Worm (Caenorhabditis elegans) whole organism, early embryonic: ENCODE measurements around the gene F47B10.9.

Experiments
- B0310.2 ChIP-seq: sonication (generic microtip); optimal IDR thresholded peaks from 2 replicates; lab custom pipeline; 2016; ENCODE audit warnings: mild to moderate bottlenecking, missing genetic modification characterization, missing compliant biosample characterization
- F13C5.2 ChIP-seq: sonication (generic microtip); optimal IDR thresholded peaks from 2 replicates; lab custom pipeline; 2017; ENCODE audit warnings: mild to moderate bottlenecking, missing genetic modification characterization, inconsistent platforms, missing compliant biosample characterization
- aly-1 ChIP-seq: sonication (generic microtip); optimal IDR thresholded peaks from 2 replicates; lab custom pipeline; 2016; ENCODE audit warnings: missing genetic modification characterization, missing compliant biosample characterization
- ama-1 ChIP-seq: fragments of 150-350 bp; optimal IDR thresholded peaks from 2 replicates; lab custom pipeline; 2014
- ceh-13 ChIP-seq: fragments of 200-800 bp; sonication (Bioruptor generic); optimal IDR thresholded peaks from 2 replicates; lab custom pipeline; 2018; ENCODE audit warnings: mild to moderate bottlenecking, missing genetic modification characterization, missing compliant biosample characterization
- ceh-36 ChIP-seq: sonication (generic microtip); optimal IDR thresholded peaks from 2 replicates; lab custom pipeline; 2016; ENCODE audit warnings: missing genetic modification characterization, inconsistent platforms, missing compliant biosample characterization
- ets-7 ChIP-seq: sonication (generic microtip); optimal IDR thresholded peaks from 2 replicates; lab custom pipeline; 2016; ENCODE audit warnings: missing genotype, missing genetic modification characterization, missing compliant biosample characterization
- flt-1 ChIP-seq: fragments of 200-800 bp; sonication (Bioruptor generic); IDR thresholded peaks from 2 replicates; pipeline ENCODE4 v1.3.6; 2022; ENCODE audit warnings: missing genetic modification characterization, missing compliant biosample characterization
- hmbx-1 ChIP-seq: sonication (generic microtip); optimal IDR thresholded peaks from 2 replicates; lab custom pipeline; 2016; ENCODE audit warnings: mild to moderate bottlenecking, missing genetic modification characterization, missing compliant biosample characterization
- hmg-4 ChIP-seq: fragments of 200-800 bp; sonication (Bioruptor generic); optimal IDR thresholded peaks from 2 replicates; lab custom pipeline; 2018; ENCODE audit warnings: mild to moderate bottlenecking, missing genetic modification characterization, missing compliant biosample characterization
- hnd-1 ChIP-seq: sonication (generic microtip); optimal IDR thresholded peaks from 2 replicates; lab custom pipeline; 2016; ENCODE audit warnings: missing genetic modification characterization, missing compliant biosample characterization
- pes-1 ChIP-seq: fragments of 200-800 bp; sonication (Bioruptor generic); IDR thresholded peaks from 2 replicates; pipeline ENCODE4 v1.3.6; 2022; ENCODE audit warnings: missing genetic modification reagents, missing genetic modification characterization, missing compliant biosample characterization
- scrt-1 ChIP-seq: fragments of 200-800 bp; sonication (Bioruptor generic); IDR thresholded peaks from 2 replicates; pipeline ENCODE4 v1.3.6; 2022; ENCODE audit warnings: missing genetic modification characterization, missing compliant biosample characterization
- sea-1 ChIP-seq: fragments of 200-800 bp; sonication (Bioruptor generic); conservative IDR thresholded peaks from 2 replicates; pipeline ENCODE4 v1.3.6; 2022; ENCODE audit warnings: missing genetic modification characterization, missing compliant biosample characterization
- tbx-11 ChIP-seq: fragments of 200-800 bp; sonication (Bioruptor generic); IDR thresholded peaks from 2 replicates; pipeline ENCODE4 v1.3.6; 2022; ENCODE audit warnings: missing genetic modification characterization, missing compliant biosample characterization
- tbx-37 ChIP-seq: fragments of 200-800 bp; sonication (Bioruptor generic); conservative IDR thresholded peaks from 2 replicates; pipeline ENCODE4 v1.3.6; 2022; ENCODE audit warnings: missing genetic modification reagents, missing genetic modification characterization, missing compliant biosample characterization
- tra-4 ChIP-seq: sonication (generic microtip); optimal IDR thresholded peaks from 2 replicates; lab custom pipeline; 2017; ENCODE audit warnings: missing genetic modification characterization, missing compliant biosample characterization

Gene F47B10.9

DNA sequence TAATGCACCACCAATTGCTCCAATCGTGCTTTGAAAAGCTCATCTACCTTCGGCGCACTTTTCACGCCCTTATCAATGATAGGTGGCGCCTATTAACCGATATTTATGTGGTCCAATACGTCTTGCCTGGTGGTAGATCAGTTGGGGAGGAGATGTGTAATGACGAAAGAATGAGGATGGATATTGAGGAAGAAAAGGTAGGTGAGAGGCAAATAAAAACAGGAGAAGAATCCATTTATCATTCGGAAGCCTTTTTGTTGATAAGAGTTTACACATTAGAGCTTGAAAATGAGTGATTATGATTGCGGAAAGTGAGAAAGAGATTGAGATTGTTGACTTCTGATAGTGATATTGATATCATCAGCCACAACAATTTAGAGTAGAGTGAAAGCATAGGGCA lies 6.5 kb downstream of the F47B10.9 start:
- TF ChIP-seq sea-1 (no peak), ceh-13 (GFP tag; lab: Kevin White, UChicago) (no peak), ama-1 (lab: Kevin White, UChicago) (no peak)

DNA sequence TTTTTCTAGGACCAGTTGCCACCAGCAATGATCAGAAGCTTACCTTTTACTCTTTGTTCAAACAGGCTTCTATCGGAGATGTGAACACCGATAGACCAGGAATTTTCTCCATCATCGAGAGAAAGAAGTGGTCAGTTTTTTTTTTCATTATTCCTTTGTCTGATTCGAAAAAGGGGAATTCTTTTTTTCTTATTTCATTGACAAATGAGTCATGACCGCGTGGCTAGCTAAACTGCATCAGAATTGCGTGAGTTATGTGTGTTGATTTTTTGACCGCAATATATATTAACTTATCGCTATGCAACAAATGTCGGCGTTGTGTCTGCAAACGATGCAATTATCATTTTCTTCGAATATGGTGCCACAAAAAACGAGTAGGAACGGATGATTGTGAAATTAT lies 10.5 kb downstream of the F47B10.9 start:
- TF ChIP-seq ama-1 (lab: Kevin White, UChicago), result no peak
- TF ChIP-seq aly-1 (tag; lab: Kevin White, UChicago), result no peak
- TF ChIP-seq F13C5.2, result no peak
- TF ChIP-seq ets-7, result no peak
- no peak for TF ChIP-seq hmg-4
- TF ChIP-seq sea-1, result no peak
- TF ChIP-seq ceh-36, result no peak
- no peak for TF ChIP-seq B0310.2 (tag; lab: Kevin White, UChicago)
- no peak for TF ChIP-seq hnd-1 (tag; lab: Kevin White, UChicago)
- no peak for TF ChIP-seq hmbx-1 (tag; lab: Kevin White, UChicago)
- TF ChIP-seq scrt-1, result no peak
- no peak for TF ChIP-seq tra-4 (tag; lab: Kevin White, UChicago)
- no peak for TF ChIP-seq flt-1 (GFP tag; lab: Robert Waterston, UW)

DNA sequence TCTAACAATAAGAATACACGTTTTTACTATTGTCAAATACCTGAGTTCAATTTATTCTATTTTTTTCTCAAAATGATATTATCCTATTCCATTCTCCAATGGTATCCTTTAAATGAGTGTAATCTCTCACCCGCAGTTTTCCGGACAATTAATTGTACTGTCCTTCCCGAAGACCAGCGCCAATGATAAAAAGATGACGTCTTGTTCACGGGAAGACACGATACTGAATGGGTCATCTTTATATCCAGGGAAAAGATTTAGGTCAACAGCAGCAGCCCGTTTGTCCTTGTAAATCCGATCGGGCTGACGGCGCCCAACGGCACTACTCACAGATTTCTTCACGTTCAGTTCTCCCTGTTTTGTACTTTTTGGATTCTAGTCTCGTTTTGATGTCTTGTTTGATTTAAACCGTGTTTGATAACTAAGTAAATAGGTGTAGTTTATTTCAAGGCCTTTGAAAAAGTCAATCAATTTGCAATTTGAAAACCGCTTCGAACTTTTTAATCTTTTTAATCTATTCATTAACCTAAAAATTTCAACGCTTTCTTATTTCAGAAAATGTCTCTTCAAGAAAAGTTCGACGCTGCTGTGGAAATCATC lies 11.1 kb downstream of the F47B10.9 start, which contains the start of gene acbp-3:
acbp-3 (plus strand) TSS at position 550 of the 600 bp plus-strand sequence.
- TF ChIP-seq tra-4 (tag; lab: Kevin White, UChicago) (no peak), pes-1 (GFP tag; lab: Robert Waterston, UW) (no peak), hmg-4 (no peak), F13C5.2 (no peak)

DNA sequence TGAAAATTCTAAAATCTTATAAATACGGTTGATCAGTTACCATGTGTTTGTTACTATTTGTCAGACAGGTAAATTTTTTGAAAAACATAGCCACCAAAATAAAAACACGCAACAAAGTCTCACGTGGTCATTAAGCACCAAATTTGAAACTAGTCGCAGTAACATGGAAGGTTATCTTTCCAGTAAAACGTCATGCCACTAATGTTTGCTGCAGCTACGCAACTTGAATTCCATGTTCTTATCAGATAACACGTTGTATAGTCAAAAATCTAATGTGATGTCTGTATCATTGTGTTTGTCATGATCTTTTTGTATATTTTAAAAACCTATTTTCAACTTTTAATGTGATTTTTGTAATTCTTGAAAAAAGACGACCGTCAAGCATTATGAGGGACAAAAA lies 12.1 kb downstream of the F47B10.9 start:
- no peak for TF ChIP-seq aly-1 (tag; lab: Kevin White, UChicago)
- no peak for TF ChIP-seq pes-1 (GFP tag; lab: Robert Waterston, UW)
- TF ChIP-seq tra-4 (tag; lab: Kevin White, UChicago), result no peak
- TF ChIP-seq ceh-13 (GFP tag; lab: Kevin White, UChicago), result no peak
- no peak for TF ChIP-seq F13C5.2
- TF ChIP-seq tbx-37, result no peak
- TF ChIP-seq hmg-4, result no peak
- no peak for TF ChIP-seq tbx-11
- TF ChIP-seq sea-1, result no peak
- no peak for TF ChIP-seq B0310.2 (tag; lab: Kevin White, UChicago)
- no peak for TF ChIP-seq hmbx-1 (tag; lab: Kevin White, UChicago)
- TF ChIP-seq ets-7, result no peak
- TF ChIP-seq flt-1 (GFP tag; lab: Robert Waterston, UW), result no peak
- TF ChIP-seq hnd-1 (tag; lab: Kevin White, UChicago), result no peak
- TF ChIP-seq ceh-36, result no peak
- TF ChIP-seq scrt-1, result no peak
- no peak for TF ChIP-seq ama-1 (lab: Kevin White, UChicago)

DNA sequence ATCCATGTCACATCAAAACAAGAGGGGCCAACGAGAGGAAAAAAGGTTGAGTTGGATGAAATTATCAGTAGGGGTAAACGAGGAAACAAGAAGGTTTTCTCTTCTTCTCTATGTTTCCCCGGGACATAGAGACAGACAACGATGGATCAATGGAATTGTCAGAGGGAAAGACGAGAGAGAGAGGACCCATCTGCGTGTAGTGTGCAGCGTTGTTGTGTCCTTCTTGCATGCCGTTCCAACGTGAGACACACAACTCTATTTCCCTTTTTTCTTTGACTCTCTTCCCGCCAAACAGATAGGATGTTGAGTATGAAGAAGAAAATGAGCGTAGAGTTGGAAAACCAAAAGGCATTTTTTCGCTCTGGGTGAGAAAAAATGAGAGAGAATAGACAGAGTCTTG lies 12.9 kb downstream of the F47B10.9 start:
- TF ChIP-seq F13C5.2 (peak; percentile 16), hmg-4 (peak; percentile 85), hmbx-1 (tag; lab: Kevin White, UChicago) (no peak)

DNA sequence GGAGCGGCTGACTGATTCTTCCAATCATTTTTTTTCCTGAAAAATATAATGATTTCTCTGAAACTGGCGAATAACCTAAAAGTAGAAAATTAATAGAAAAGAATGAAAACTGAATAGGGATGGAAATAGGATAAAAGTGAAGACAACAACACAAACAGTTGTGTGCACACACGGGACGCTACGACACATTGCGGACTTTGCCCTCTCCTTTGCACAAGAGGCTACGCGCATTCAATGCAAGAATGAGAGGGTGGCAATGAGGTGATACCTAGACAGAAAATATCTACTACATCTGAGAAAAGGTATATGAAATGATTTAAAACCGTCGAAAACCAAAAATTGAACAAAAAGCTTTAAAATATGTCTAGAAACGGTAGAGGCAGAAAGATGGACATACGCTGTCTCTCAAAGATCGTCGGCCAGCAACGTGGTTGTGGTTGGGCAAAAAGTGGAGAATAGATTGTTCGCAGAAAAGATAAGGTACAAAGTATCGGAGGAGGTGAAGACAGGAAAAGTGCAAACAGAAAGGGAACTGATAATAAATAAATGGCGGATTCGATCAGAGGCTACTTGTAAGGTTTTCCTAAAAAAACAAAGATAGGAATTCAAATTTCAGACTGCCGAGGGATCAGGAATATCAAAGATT lies 13.7 kb downstream of the F47B10.9 start, which contains the start of gene suca-1:
suca-1 (minus strand) TSS at position 36 of the 646 bp plus-strand sequence.
- TF ChIP-seq flt-1 (GFP tag; lab: Robert Waterston, UW) (0 out of 2 replicates have a peak, but pooled peaks have one; percentile 46), aly-1 (tag; lab: Kevin White, UChicago) (no peak), ceh-36 (peak; percentile 39), sea-1 (peak; percentile 77), hmbx-1 (tag; lab: Kevin White, UChicago) (no peak), F13C5.2 (peak; percentile 43)

DNA sequence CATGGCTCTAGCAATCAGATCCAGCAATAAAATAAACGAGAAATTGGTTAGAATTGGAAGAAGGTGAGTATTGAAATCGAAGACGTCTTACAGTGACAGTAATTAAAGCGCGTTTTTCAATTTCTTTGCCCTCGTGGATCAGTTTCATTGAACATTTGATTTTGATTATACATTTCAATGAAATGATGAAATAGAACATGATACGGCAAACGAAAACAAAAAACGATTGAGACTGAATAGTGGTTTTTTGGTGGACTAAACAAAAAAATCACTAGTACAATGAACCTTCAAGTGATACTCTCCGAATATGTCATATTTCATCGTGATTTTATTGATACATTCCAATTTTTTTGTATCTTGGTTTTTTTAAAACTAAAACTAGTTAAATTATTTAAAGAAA lies 17.4 kb downstream of the F47B10.9 start, which contains the start of gene haly-1:
haly-1 (minus strand) TSS at position 101 of the 400 bp plus-strand sequence.
- TF ChIP-seq hnd-1 (tag; lab: Kevin White, UChicago), result no peak
- no peak for TF ChIP-seq tbx-37
- TF ChIP-seq hmg-4, result no peak
- TF ChIP-seq tra-4 (tag; lab: Kevin White, UChicago), result no peak
- no peak for TF ChIP-seq sea-1
- no peak for TF ChIP-seq ets-7
- TF ChIP-seq flt-1 (GFP tag; lab: Robert Waterston, UW), result no peak
- TF ChIP-seq pes-1 (GFP tag; lab: Robert Waterston, UW), result no peak
- TF ChIP-seq hmbx-1 (tag; lab: Kevin White, UChicago), result no peak
- no peak for TF ChIP-seq ceh-36
- TF ChIP-seq tbx-11, result no peak
- no peak for TF ChIP-seq ceh-13 (GFP tag; lab: Kevin White, UChicago)
- no peak for TF ChIP-seq scrt-1
- no peak for TF ChIP-seq B0310.2 (tag; lab: Kevin White, UChicago)
- no peak for TF ChIP-seq ama-1 (lab: Kevin White, UChicago)
- no peak for TF ChIP-seq F13C5.2

DNA sequence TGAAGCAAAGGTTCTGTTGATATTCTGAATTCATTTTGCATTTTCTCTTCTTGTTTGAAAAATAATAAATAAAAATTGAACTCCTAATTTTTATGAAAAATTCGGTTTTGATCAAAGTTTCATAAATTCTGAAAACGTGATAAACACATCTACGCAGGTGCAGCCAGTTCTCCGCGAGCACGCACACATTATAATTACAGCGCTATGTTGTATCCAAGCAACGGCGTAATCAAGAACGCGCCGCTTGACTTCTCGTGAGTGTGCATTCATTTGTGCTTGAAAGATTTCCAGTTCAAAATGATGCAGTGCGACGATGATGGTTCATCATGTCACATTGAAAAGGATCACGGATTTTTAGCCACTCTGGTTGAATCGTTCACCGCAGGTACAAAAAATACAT lies 22.0 kb downstream of the F47B10.9 start, which contains the start of gene F47B10.3:
F47B10.3 (plus strand) TSS at position 301 of the 400 bp plus-strand sequence.
- no peak for TF ChIP-seq scrt-1
- no peak for TF ChIP-seq tra-4 (tag; lab: Kevin White, UChicago)
- TF ChIP-seq hmg-4, result no peak
- TF ChIP-seq aly-1 (tag; lab: Kevin White, UChicago), result no peak
- no peak for TF ChIP-seq flt-1 (GFP tag; lab: Robert Waterston, UW)
- TF ChIP-seq ceh-36, result no peak
- no peak for TF ChIP-seq ceh-13 (GFP tag; lab: Kevin White, UChicago)
- TF ChIP-seq tbx-37, result no peak
- TF ChIP-seq B0310.2 (tag; lab: Kevin White, UChicago), result no peak
- no peak for TF ChIP-seq tbx-11
- TF ChIP-seq hmbx-1 (tag; lab: Kevin White, UChicago), result no peak
- TF ChIP-seq sea-1, result no peak
- no peak for TF ChIP-seq hnd-1 (tag; lab: Kevin White, UChicago)
- TF ChIP-seq pes-1 (GFP tag; lab: Robert Waterston, UW), result no peak
- TF ChIP-seq F13C5.2, result no peak
- no peak for TF ChIP-seq ama-1 (lab: Kevin White, UChicago)
- TF ChIP-seq ets-7, result no peak
